Fruit fly (Drosophila melanogaster): Measurements from ENCODE around the gene CG12725.

Gene CG12725

dm6 chrX:13383770-13384169, 18.9 kb downstream of the CG12725 start (continued):
- TF ChIP-seq CG9609 (GFP tag; optimal IDR thresholded peaks at IDR 0.05): peak; percentile 59
- no peak for TF ChIP-seq CG7271 (tag; optimal IDR thresholded peaks at IDR 0.05)
- no peak for TF ChIP-seq GATAe (GFP tag; conservative IDR thresholded peaks at IDR 0.05)
- TF ChIP-seq Side (GFP tag; optimal IDR thresholded peaks at IDR 0.05): peak; percentile 57
- TF ChIP-seq CG9876 (GFP tag; optimal IDR thresholded peaks at IDR 0.05): peak; percentile 48
- TF ChIP-seq Adf1 (GFP tag; IDR thresholded peaks at IDR 0.05): peak; percentile 45; the same call in 1 of the 2 replicates
- TF ChIP-seq grn (GFP tag; optimal IDR thresholded peaks at IDR 0.05): no peak
- no peak for TF ChIP-seq Sry-β (GFP tag; optimal IDR thresholded peaks at IDR 0.05)
- TF ChIP-seq CG8944 (GFP tag; optimal IDR thresholded peaks at IDR 0.05): peak; percentile 33
- TF ChIP-seq CG7556 (GFP tag; optimal IDR thresholded peaks at IDR 0.05): no peak
- TF ChIP-seq CG31365 (tag; optimal IDR thresholded peaks at IDR 0.05): no peak
- no peak for TF ChIP-seq nerfin-2 (GFP tag; IDR thresholded peaks at IDR 0.05; ENCODE audit: partially characterized antibody)
- no peak for TF ChIP-seq Ets97D (GFP tag; optimal IDR thresholded peaks at IDR 0.05)
- TF ChIP-seq ATbp (GFP tag; optimal IDR thresholded peaks at IDR 0.05): peak; percentile 29
- peak; percentile 32 for TF ChIP-seq unpg (GFP tag; optimal IDR thresholded peaks at IDR 0.05)
- TF ChIP-seq CG7963 (GFP tag; IDR thresholded peaks at IDR 0.05; ENCODE audit: partially characterized antibody): no peak
- TF ChIP-seq al (GFP tag; IDR thresholded peaks at IDR 0.05): peak; percentile 43
- TF ChIP-seq Dref (GFP tag; IDR thresholded peaks at IDR 0.05): peak; percentile 37; the same call in 1 of the 2 replicates
- TF ChIP-seq Mad (GFP tag; optimal IDR thresholded peaks at IDR 0.05): no peak
- peak; percentile 37 for TF ChIP-seq pnt (GFP tag; optimal IDR thresholded peaks at IDR 0.05)
- no peak for TF ChIP-seq CG6683 (GFP tag; optimal IDR thresholded peaks at IDR 0.05)
- peak; percentile 85 for TF ChIP-seq YL-1 (GFP tag; optimal IDR thresholded peaks at IDR 0.05)
- TF ChIP-seq CG11723 (GFP tag; optimal IDR thresholded peaks at IDR 0.05): no peak
- TF ChIP-seq CG3163 (GFP tag; optimal IDR thresholded peaks at IDR 0.05): peak; percentile 46
- no peak for TF ChIP-seq crc (GFP tag; optimal IDR thresholded peaks at IDR 0.05)
- TF ChIP-seq CG9797 (GFP tag; optimal IDR thresholded peaks at IDR 0.05): no peak
- no peak for TF ChIP-seq Mes4 (GFP tag; optimal IDR thresholded peaks at IDR 0.05)
- no peak for TF ChIP-seq CG15011 (GFP tag; optimal IDR thresholded peaks at IDR 0.05)
- no peak for TF ChIP-seq abd-A (tag; optimal IDR thresholded peaks at IDR 0.05)
- TF ChIP-seq CG18476 (GFP tag; optimal IDR thresholded peaks at IDR 0.05): no peak
- TF ChIP-seq jing (GFP tag; optimal IDR thresholded peaks at IDR 0.05): no peak
- no peak for TF ChIP-seq scrt (GFP tag; optimal IDR thresholded peaks at IDR 0.05)
- no peak for TF ChIP-seq hth (optimal IDR thresholded peaks at IDR 0.05)
- TF ChIP-seq bowl (GFP tag; IDR thresholded peaks at IDR 0.05): no peak
- no peak for TF ChIP-seq Ssrp (tag; optimal IDR thresholded peaks at IDR 0.05)
- TF ChIP-seq CG12219 (GFP tag; optimal IDR thresholded peaks at IDR 0.05): peak; percentile 7
- no peak for TF ChIP-seq gsb-n (tag; optimal IDR thresholded peaks at IDR 0.05)
- peak; percentile 57 to 70 for TF ChIP-seq Pdp1 (GFP tag; optimal IDR thresholded peaks at IDR 0.05)
- peak; percentile 56 for TF ChIP-seq caup (GFP tag; optimal IDR thresholded peaks at IDR 0.05; ENCODE audit: severe bottlenecking)
- peak; percentile 48 for TF ChIP-seq CG13894 (tag; optimal IDR thresholded peaks at IDR 0.05)
- peak; percentile 51 for TF ChIP-seq tx (GFP tag; optimal IDR thresholded peaks at IDR 0.05)
- TF ChIP-seq CG6854 (GFP tag; optimal IDR thresholded peaks at IDR 0.05): no peak
- TF ChIP-seq Hr51 (GFP tag; optimal IDR thresholded peaks at IDR 0.05): peak in 1 of 2 experiments; percentile 42
- no peak for TF ChIP-seq pan (optimal IDR thresholded peaks at IDR 0.05)
- peak in 1 of 2 experiments; percentile 63 for TF ChIP-seq pan (GFP tag; optimal IDR thresholded peaks at IDR 0.05 in 1 of 2, IDR thresholded peaks at IDR 0.05 in 1 of 2)
- TF ChIP-seq CG31441 (GFP tag; IDR thresholded peaks at IDR 0.05): no peak
- TF ChIP-seq vvl (GFP tag; IDR thresholded peaks at IDR 0.05): peak; percentile 61
- TF ChIP-seq CG4404 (GFP tag; IDR thresholded peaks at IDR 0.05): no peak
- TF ChIP-seq sima (GFP tag; optimal IDR thresholded peaks at IDR 0.05): no peak
- TF ChIP-seq CG17328 (GFP tag; IDR thresholded peaks at IDR 0.05): peak; percentile 52; the same call in 1 of the 2 replicates
- no peak for TF ChIP-seq D19B (GFP tag; optimal IDR thresholded peaks at IDR 0.05)
